Fruit fly (Drosophila melanogaster) whole organism, embryonic: ENCODE data around the gene cnir.

Experiments
- Abd-B ChIP-seq: fragments of 200-800 bp; sonication (Bioruptor generic); optimal IDR thresholded peaks from 2 replicates; lab custom pipeline; 2018; ENCODE audit warnings: missing biosample characterization, mild to moderate bottlenecking, missing genetic modification characterization, moderate library complexity
- Atf-2 ChIP-seq: fragments of 200-800 bp; sonication (Bioruptor generic); optimal IDR thresholded peaks from 2 replicates; lab custom pipeline; 2016; ENCODE audit warnings: missing biosample characterization, missing genetic modification characterization
- Atf6 ChIP-seq: fragments of 200-800 bp; sonication (Bioruptor generic); IDR thresholded peaks from 2 replicates; pipeline ENCODE4 v1.3.6; 2022; ENCODE audit warnings: missing biosample characterization, missing genetic modification characterization
- CG10366 ChIP-seq: fragments of 200-800 bp; sonication (Bioruptor generic); IDR thresholded peaks from 2 replicates; pipeline ENCODE4 v1.3.6; 2022; ENCODE audit warnings: missing biosample characterization, missing genetic modification characterization
- CG11085 ChIP-seq: fragments of 200-800 bp; sonication (Bioruptor generic); IDR thresholded peaks from 2 replicates; pipeline ENCODE4 v1.3.6; 2022; ENCODE audit warnings: missing biosample characterization, missing genetic modification characterization
- CG11456 ChIP-seq: fragments of 200-800 bp; sonication (Bioruptor generic); IDR thresholded peaks from 3 replicates; pipeline ENCODE4 v1.3.6; 2022; ENCODE audit warnings: missing biosample characterization, missing genetic modification characterization
- CG1233 ChIP-seq: fragments of 200-800 bp; sonication (Bioruptor generic); optimal IDR thresholded peaks from 4 replicates; lab custom pipeline; 2018; ENCODE audit warnings: missing biosample characterization, mild to moderate bottlenecking, missing genetic modification characterization
- CG12659 ChIP-seq: fragments of 200-800 bp; sonication (Bioruptor generic); optimal IDR thresholded peaks from 3 replicates; lab custom pipeline; 2017; ENCODE audit warnings: mild to moderate bottlenecking, missing biosample characterization, missing genetic modification reagents, missing genetic modification characterization
- CG13296 ChIP-seq: fragments of 200-800 bp; sonication (Bioruptor generic); optimal IDR thresholded peaks from 3 replicates; lab custom pipeline; 2018; ENCODE audit warnings: missing biosample characterization, mild to moderate bottlenecking, missing genetic modification characterization
- CG17328 ChIP-seq: fragments of 200-800 bp; sonication (Bioruptor generic); IDR thresholded peaks from 2 replicates; pipeline ENCODE4 v1.3.6; 2022; ENCODE audit warnings: missing biosample characterization, missing genetic modification characterization
- CG18764 ChIP-seq: fragments of 200-800 bp; sonication (Bioruptor generic); optimal IDR thresholded peaks from 3 replicates; lab custom pipeline; 2016; ENCODE audit warnings: missing biosample characterization, missing genetic modification characterization
- CG2712 ChIP-seq: fragments of 200-800 bp; optimal IDR thresholded peaks from 3 replicates; lab custom pipeline; 2019; ENCODE audit warnings: missing biosample characterization, mild to moderate bottlenecking, missing genetic modification characterization, moderate library complexity
- CG2889 ChIP-seq: fragments of 200-800 bp; sonication (Bioruptor generic); IDR thresholded peaks from 3 replicates; pipeline ENCODE4 v1.3.6; 2022; ENCODE audit warnings: missing biosample characterization, missing genetic modification characterization
- CG30431 ChIP-seq: fragments of 200-800 bp; sonication (Bioruptor generic); optimal IDR thresholded peaks from 2 replicates; lab custom pipeline; 2017; ENCODE audit warnings: missing biosample characterization, missing genetic modification characterization
- CG4360 ChIP-seq: fragments of 200-800 bp; sonication (Bioruptor generic); IDR thresholded peaks from 2 replicates; pipeline ENCODE4 v1.3.6; 2022; ENCODE audit warnings: missing biosample characterization, missing genetic modification characterization
- CG6175 ChIP-seq: fragments of 200-800 bp; sonication (Bioruptor generic); IDR thresholded peaks from 3 replicates; pipeline ENCODE4 v1.3.6; 2022; ENCODE audit warnings: missing biosample characterization, missing genetic modification characterization
- CG6254 ChIP-seq: fragments of 200-800 bp; sonication (Bioruptor generic); optimal IDR thresholded peaks from 3 replicates; lab custom pipeline; 2017; ENCODE audit warnings: mild to moderate bottlenecking, missing biosample characterization, missing genetic modification reagents, missing genetic modification characterization
- CG6654 ChIP-seq: fragments of 200-800 bp; sonication (Bioruptor generic); optimal IDR thresholded peaks from 2 replicates; lab custom pipeline; 2017; ENCODE audit warnings: missing biosample characterization, mild to moderate bottlenecking, missing genetic modification characterization
- CG9727 ChIP-seq: fragments of 200-800 bp; sonication (Bioruptor generic); optimal IDR thresholded peaks from 3 replicates; lab custom pipeline; 2017; ENCODE audit warnings: missing biosample characterization, mild to moderate bottlenecking, missing genetic modification characterization
- E2f1 ChIP-seq: fragments of 200-800 bp; sonication (Bioruptor generic); IDR thresholded peaks from 2 replicates; pipeline ENCODE4 v1.3.6; 2022; ENCODE audit warnings: missing biosample characterization, missing genetic modification characterization
- Hr3 ChIP-seq: fragments of 200-800 bp; sonication (Bioruptor generic); optimal IDR thresholded peaks from 3 replicates; lab custom pipeline; 2016; ENCODE audit warnings: missing biosample characterization, missing genetic modification characterization
- Hsf ChIP-seq: fragments of 200-800 bp; sonication (Bioruptor generic); optimal IDR thresholded peaks from 3 replicates; lab custom pipeline; 2016; ENCODE audit warnings: missing biosample characterization, missing genetic modification characterization
- Jarid2 ChIP-seq: fragments of 200-800 bp; sonication (Bioruptor generic); optimal IDR thresholded peaks from 3 replicates; lab custom pipeline; 2017; ENCODE audit warnings: mild to moderate bottlenecking, missing biosample characterization, missing genetic modification reagents, missing genetic modification characterization
- Kr ChIP-seq: fragments of 200-800 bp; sonication (Bioruptor generic); optimal IDR thresholded peaks from 2 replicates; lab custom pipeline; 2017; ENCODE audit warnings: missing biosample characterization, mild to moderate bottlenecking, missing genetic modification characterization
- Lpt ChIP-seq: fragments of >200 bp; optimal IDR thresholded peaks from 2 replicates; lab custom pipeline; 2018; ENCODE audit warnings: missing biosample characterization, missing genetic modification characterization
- MTF-1 ChIP-seq: fragments of 200-800 bp; sonication (Bioruptor generic); optimal IDR thresholded peaks from 2 replicates; lab custom pipeline; 2018; ENCODE audit warnings: missing biosample characterization, mild to moderate bottlenecking, missing genetic modification characterization, borderline replicate concordance
- Neu2 ChIP-seq: fragments of 200-800 bp; sonication (Bioruptor generic); optimal IDR thresholded peaks from 3 replicates; lab custom pipeline; 2016; ENCODE audit warnings: missing biosample characterization, missing genetic modification characterization, borderline replicate concordance
- NfI ChIP-seq: fragments of 200-800 bp; sonication (Bioruptor generic); optimal IDR thresholded peaks from 3 replicates; lab custom pipeline; 2018; ENCODE audit warnings: missing biosample characterization, mild to moderate bottlenecking, missing genetic modification characterization, moderate library complexity
- Sin3A ChIP-seq: fragments of >200 bp; optimal IDR thresholded peaks from 2 replicates; lab custom pipeline; 2018
- YL-1 ChIP-seq: fragments of 200-800 bp; sonication (Bioruptor generic); optimal IDR thresholded peaks from 3 replicates; lab custom pipeline; 2017; ENCODE audit warnings: missing biosample characterization, mild to moderate bottlenecking, missing genetic modification characterization
- ac ChIP-seq: fragments of 200-800 bp; sonication (Bioruptor generic); optimal IDR thresholded peaks from 3 replicates; lab custom pipeline; 2017; ENCODE audit warnings: missing biosample characterization, mild to moderate bottlenecking, missing genetic modification characterization
- chn ChIP-seq: fragments of 200-800 bp; sonication (Bioruptor generic); optimal IDR thresholded peaks from 2 replicates; lab custom pipeline; 2016; ENCODE audit warnings: missing biosample characterization, missing genetic modification characterization
- corto ChIP-seq: fragments of 200-800 bp; sonication (Bioruptor generic); optimal IDR thresholded peaks from 2 replicates; lab custom pipeline; 2016; ENCODE audit warnings: missing biosample characterization, mild to moderate bottlenecking, missing genetic modification characterization, moderate library complexity
- dan ChIP-seq: fragments of 200-800 bp; sonication (Bioruptor generic); IDR thresholded peaks from 2 replicates; pipeline ENCODE4 v1.3.6; 2022; ENCODE audit warnings: missing biosample characterization, missing genetic modification characterization
- exex ChIP-seq: fragments of 200-800 bp; sonication (Bioruptor generic); optimal IDR thresholded peaks from 4 replicates; lab custom pipeline; 2018; ENCODE audit warnings: missing biosample characterization, mild to moderate bottlenecking, missing genetic modification characterization, moderate library complexity
- ftz-f1 ChIP-seq: fragments of 200-800 bp; sonication (Bioruptor generic); optimal IDR thresholded peaks from 2 replicates; lab custom pipeline; 2016; ENCODE audit warnings: missing biosample characterization, missing genetic modification characterization
- gce ChIP-seq: fragments of 200-800 bp; sonication (Bioruptor generic); IDR thresholded peaks from 3 replicates; pipeline ENCODE4 v1.3.6; 2022; ENCODE audit warnings: missing biosample characterization, missing genetic modification characterization
- grn ChIP-seq: fragments of 200-800 bp; sonication (Bioruptor generic); optimal IDR thresholded peaks from 3 replicates; lab custom pipeline; 2017; ENCODE audit warnings: missing biosample characterization, missing genetic modification characterization
- gro ChIP-seq: fragments of 200-800 bp; sonication (Bioruptor generic); optimal IDR thresholded peaks from 2 replicates; lab custom pipeline; 2016; ENCODE audit warnings: missing biosample characterization, missing genetic modification characterization
- jumu ChIP-seq: fragments of 200-800 bp; sonication (Bioruptor generic); optimal IDR thresholded peaks from 3 replicates; lab custom pipeline; 2016; ENCODE audit warnings: missing biosample characterization, missing genetic modification characterization
- lab ChIP-seq: fragments of 200-800 bp; sonication (Bioruptor generic); optimal IDR thresholded peaks from 3 replicates; lab custom pipeline; 2017; ENCODE audit warnings: missing biosample characterization, missing genetic modification characterization, mild to moderate bottlenecking, moderate library complexity, missing genetic modification reagents
- mirr ChIP-seq: fragments of 200-800 bp; sonication (Bioruptor generic); optimal IDR thresholded peaks from 3 replicates; lab custom pipeline; 2018; ENCODE audit warnings: missing biosample characterization, mild to moderate bottlenecking, missing genetic modification characterization
- psq ChIP-seq: fragments of 200-800 bp; sonication (Bioruptor generic); optimal IDR thresholded peaks from 2 replicates; lab custom pipeline; 2017; ENCODE audit warnings: missing biosample characterization, missing genetic modification characterization
- pzg ChIP-seq: fragments of 200-800 bp; sonication (Bioruptor generic); optimal IDR thresholded peaks from 3 replicates; lab custom pipeline; 2018; ENCODE audit warnings: missing biosample characterization, mild to moderate bottlenecking, missing genetic modification characterization, moderate library complexity
- row ChIP-seq: fragments of 200-800 bp; sonication (Bioruptor generic); IDR thresholded peaks from 3 replicates; pipeline ENCODE4 v1.3.6; 2022; ENCODE audit warnings: missing biosample characterization, missing genetic modification characterization
- slbo ChIP-seq: fragments of 200-800 bp; sonication (Bioruptor generic); IDR thresholded peaks from 2 replicates; pipeline ENCODE4 v1.3.6; 2022; ENCODE audit warnings: missing biosample characterization, missing genetic modification characterization
- tna ChIP-seq: fragments of 200-800 bp; sonication (Bioruptor generic); IDR thresholded peaks from 2 replicates; pipeline ENCODE4 v1.3.6; 2022; ENCODE audit warnings: missing biosample characterization, missing genetic modification characterization; ENCODE audit not compliant: partially characterized antibody
- trh ChIP-seq: fragments of 200-800 bp; sonication (Bioruptor generic); optimal IDR thresholded peaks from 2 replicates; lab custom pipeline; 2016; ENCODE audit warnings: missing biosample characterization, missing genetic modification characterization
- usp ChIP-seq: fragments of >200 bp; optimal IDR thresholded peaks from 2 replicates; lab custom pipeline; 2017; ENCODE audit warnings: missing biosample characterization, missing genetic modification characterization
- vnd ChIP-seq: fragments of 200-800 bp; sonication (Bioruptor generic); IDR thresholded peaks from 3 replicates; pipeline ENCODE4 v1.3.6; 2022; ENCODE audit warnings: missing biosample characterization, missing genetic modification characterization; ENCODE audit not compliant: partially characterized antibody
- vvl ChIP-seq: fragments of 200-800 bp; sonication (Bioruptor generic); IDR thresholded peaks from 2 replicates; pipeline ENCODE4 v1.3.6; 2022; ENCODE audit warnings: missing biosample characterization, missing genetic modification characterization
- zen2 ChIP-seq: fragments of 200-800 bp; sonication (Bioruptor generic); IDR thresholded peaks from 3 replicates; pipeline ENCODE4 v1.3.6; 2022; ENCODE audit warnings: missing biosample characterization, missing genetic modification characterization; ENCODE audit not compliant: partially characterized antibody

The cnir gene

dm6 chr2L:3039774-3040173 lies at the start of gene cnir, which contains the start of gene CG17221 (continued):
- TF ChIP-seq vvl (GFP tag; lab: Robert Waterston, UW) (peak; percentile 61), Hr3 (peak; percentile 44), CG18764 (peak; percentile 42), Neu2 (GFP tag; lab: Kevin White, UChicago) (no peak), CG6254 (GFP tag; lab: Kevin White, UChicago) (no peak), lab (GFP tag; lab: Kevin White, UChicago) (peak; percentile 77), chn (GFP tag; lab: Kevin White, UChicago) (peak; percentile 58), slbo (GFP tag; lab: Robert Waterston, UW) (peak; percentile 67; the same call in 1 of the 2 replicates), zen2 (GFP tag; lab: Robert Waterston, UW) (no peak; the same call in 2 of the 3 replicates), CG11456 (GFP tag; lab: Robert Waterston, UW) (no peak), Atf-2 (peak; percentile 51), mirr (GFP tag; lab: Kevin White, UChicago) (peak; percentile 56), row (GFP tag; lab: Robert Waterston, UW) (peak; percentile 63), tna (GFP tag; lab: Robert Waterston, UW) (no peak), E2f1 (GFP tag; lab: Robert Waterston, UW) (no peak), exex (tag; lab: Kevin White, UChicago) (peak; percentile 74), MTF-1 (GFP tag; lab: Kevin White, UChicago) (no peak), NfI (GFP tag; lab: Kevin White, UChicago) (peak; percentile 74), trh (no peak), corto (GFP tag; lab: Kevin White, UChicago) (no peak), dan (no peak), CG6654 (GFP tag; lab: Kevin White, UChicago) (no peak), pzg (GFP tag; lab: Kevin White, UChicago) (peak; percentile 72), Lpt (GFP tag; lab: Kevin White, UChicago) (no peak), CG13296 (peak; percentile 63), CG12659 (GFP tag; lab: Kevin White, UChicago) (peak; percentile 75), jumu (GFP tag; lab: Kevin White, UChicago) (peak; percentile 65), CG2889 (GFP tag; lab: Robert Waterston, UW) (no peak), Kr (GFP tag; lab: Kevin White, UChicago) (no peak), usp (GFP tag; lab: Kevin White, UChicago) (no peak), vnd (peak; percentile 41; the same call in 1 of the 3 replicates), CG11085 (GFP tag; lab: Robert Waterston, UW) (0 out of 2 replicates have a peak, but pooled peaks have one; percentile 9), Jarid2 (no peak), CG1233 (GFP tag; lab: Kevin White, UChicago) (peak; percentile 60), ac (no peak), psq (GFP tag; lab: Kevin White, UChicago) (no peak), CG2712 (peak; percentile 72), CG30431 (GFP tag; lab: Kevin White, UChicago) (no peak), gce (GFP tag; lab: Robert Waterston, UW) (no peak), Sin3A (lab: Kevin White, UChicago) (no peak), CG17328 (GFP tag; lab: Robert Waterston, UW) (no peak), Hsf (peak; percentile 72), Abd-B (GFP tag; lab: Kevin White, UChicago) (peak; percentile 64), ftz-f1 (GFP tag; lab: Kevin White, UChicago) (no peak), CG6175 (GFP tag; lab: Robert Waterston, UW) (no peak), YL-1 (GFP tag; lab: Kevin White, UChicago) (peak; percentile 77), CG9727 (GFP tag; lab: Kevin White, UChicago) (peak; percentile 56), gro (GFP tag; lab: Kevin White, UChicago) (peak; percentile 74), CG4360 (no peak), CG10366 (GFP tag; lab: Robert Waterston, UW) (peak; percentile 42), Atf6 (peak; percentile 50; the same call in 1 of the 2 replicates), grn (no peak)
